Worm (Caenorhabditis elegans) whole organism, L1 larva: ENCODE measurements around the gene nfi-1.

ENCODE experiments used
- F16B12.6 ChIP-seq: fragments of 150-350 bp; optimal IDR thresholded peaks from 2 replicates; lab custom pipeline; 2014; ENCODE audit warnings: missing biosample characterization, missing genetic modification characterization
- aha-1 ChIP-seq: fragments of 150-350 bp; optimal IDR thresholded peaks from 2 replicates; lab custom pipeline; 2014; ENCODE audit warnings: missing biosample characterization, missing genetic modification characterization
- aly-2 ChIP-seq: fragments of 150-350 bp; optimal IDR thresholded peaks from 2 replicates; lab custom pipeline; 2014; ENCODE audit warnings: missing biosample characterization, missing genetic modification characterization
- ama-1 ChIP-seq: fragments of 150-350 bp; optimal IDR thresholded peaks from 2 replicates; lab custom pipeline; 2014
- blmp-1 ChIP-seq: fragments of 150-350 bp; optimal IDR thresholded peaks from 2 replicates; lab custom pipeline; 2014; ENCODE audit warnings: missing biosample characterization, missing genetic modification characterization
- ceh-63 ChIP-seq: fragments of 200-800 bp; sonication (Bioruptor generic); optimal IDR thresholded peaks from 2 replicates; lab custom pipeline; 2018; ENCODE audit warnings: mild to moderate bottlenecking, missing genetic modification characterization, missing compliant biosample characterization
- ceh-8 ChIP-seq: fragments of 200-800 bp; sonication (Bioruptor generic); optimal IDR thresholded peaks from 2 replicates; lab custom pipeline; 2018; ENCODE audit warnings: mild to moderate bottlenecking, missing genetic modification characterization, moderate library complexity, missing compliant biosample characterization
- ceh-88 ChIP-seq: fragments of 200-800 bp; sonication (Bioruptor generic); IDR thresholded peaks from 2 replicates; pipeline ENCODE4 v1.3.6; 2022; ENCODE audit warnings: missing genetic modification characterization, missing compliant biosample characterization
- ceh-90 ChIP-seq: sonication (generic microtip); optimal IDR thresholded peaks from 2 replicates; lab custom pipeline; 2016; ENCODE audit warnings: missing genetic modification characterization, missing compliant biosample characterization
- ces-1 ChIP-seq: fragments of 150-350 bp; optimal IDR thresholded peaks from 2 replicates; lab custom pipeline; 2014; ENCODE audit warnings: missing biosample characterization, missing genetic modification reagents, missing genetic modification characterization
- efl-1 ChIP-seq, 4 experiments: fragments of 150-350 bp; optimal IDR thresholded peaks in 3 of 4; peaks in 1 of 4; 1 replicate in 1 of 4; 2 replicates in 3 of 4; lab custom pipeline; 2014; ENCODE audit warnings: missing biosample characterization in 2 of 4, missing genetic modification characterization in 2 of 4, missing genetic modification reagents in 2 of 4
- efl-3 ChIP-seq: fragments of 200-800 bp; sonication (Bioruptor generic); optimal IDR thresholded peaks from 2 replicates; lab custom pipeline; 2018; ENCODE audit warnings: mild to moderate bottlenecking, missing genetic modification characterization, missing compliant biosample characterization
- egl-27 ChIP-seq, 2 experiments: fragments of 150-350 bp in 1 of 2; sonication (generic microtip); optimal IDR thresholded peaks; 3 replicates each; lab custom pipeline; 2017 to 2018; ENCODE audit warnings: missing biosample characterization in 2 of 2, missing genetic modification characterization in 2 of 2, missing genetic modification reagents in 2 of 2
- elt-3 ChIP-seq, 6 experiments: fragments of 150-350 bp in 1 of 6; sonication (generic microtip); optimal IDR thresholded peaks; 2 replicates each; lab custom pipeline; 2017 to 2018; ENCODE audit warnings: missing biosample characterization in 6 of 6, missing genetic modification characterization in 6 of 6, inconsistent platforms in 1 of 6
- ets-5 ChIP-seq: fragments of 200-800 bp; sonication (Bioruptor generic); IDR thresholded peaks from 2 replicates; pipeline ENCODE4 v1.3.6; 2022; ENCODE audit warnings: missing genetic modification characterization, missing compliant biosample characterization
- fkh-10 ChIP-seq: sonication (generic microtip); optimal IDR thresholded peaks from 2 replicates; lab custom pipeline; 2017; ENCODE audit warnings: missing biosample characterization, missing genetic modification reagents, missing genetic modification characterization
- fkh-4 ChIP-seq: sonication (generic microtip); optimal IDR thresholded peaks from 2 replicates; lab custom pipeline; 2016; ENCODE audit warnings: missing compliant biosample characterization, missing genetic modification characterization, borderline replicate concordance
- fos-1 ChIP-seq: fragments of 150-350 bp; optimal IDR thresholded peaks from 2 replicates; lab custom pipeline; 2014; ENCODE audit warnings: missing biosample characterization, missing genetic modification characterization
- grh-1 ChIP-seq: fragments of 200-800 bp; sonication (Bioruptor generic); IDR thresholded peaks from 2 replicates; pipeline ENCODE4 v1.3.6; 2022; ENCODE audit warnings: missing genetic modification reagents, missing genetic modification characterization, missing compliant biosample characterization
- hpl-2 ChIP-seq: fragments of 150-350 bp; optimal IDR thresholded peaks from 2 replicates; lab custom pipeline; 2014; ENCODE audit warnings: missing biosample characterization, missing genetic modification reagents, missing genetic modification characterization
- irx-1 ChIP-seq: sonication (generic microtip); optimal IDR thresholded peaks from 2 replicates; lab custom pipeline; 2016; ENCODE audit warnings: missing genetic modification characterization, missing compliant biosample characterization
- lin-13 ChIP-seq: fragments of 150-350 bp; optimal IDR thresholded peaks from 2 replicates; lab custom pipeline; 2014; ENCODE audit warnings: missing biosample characterization, missing genetic modification reagents, missing genetic modification characterization
- lin-14 ChIP-seq: fragments of 200-800 bp; sonication (Bioruptor generic); optimal IDR thresholded peaks from 2 replicates; lab custom pipeline; 2018; ENCODE audit warnings: mild to moderate bottlenecking, missing genetic modification characterization, moderate library complexity, missing compliant biosample characterization
- lin-15B ChIP-seq: fragments of 150-350 bp; sonication (generic microtip); optimal IDR thresholded peaks from 3 replicates; lab custom pipeline; 2014; ENCODE audit warnings: missing biosample characterization, missing genetic modification characterization
- lir-3 ChIP-seq: sonication (generic microtip); optimal IDR thresholded peaks from 2 replicates; lab custom pipeline; 2016; ENCODE audit warnings: mild to moderate bottlenecking, missing genetic modification characterization, moderate library complexity, missing compliant biosample characterization; ENCODE audit not compliant: poor library complexity
- mef-2 ChIP-seq: fragments of 150-350 bp; optimal IDR thresholded peaks from 2 replicates; lab custom pipeline; 2014; ENCODE audit warnings: missing biosample characterization, missing genetic modification characterization
- mep-1 ChIP-seq: fragments of 150-350 bp; optimal IDR thresholded peaks from 2 replicates; lab custom pipeline; 2014; ENCODE audit warnings: missing biosample characterization, missing genetic modification characterization
- nhr-11 ChIP-seq: fragments of 150-350 bp; optimal IDR thresholded peaks from 2 replicates; lab custom pipeline; 2014; ENCODE audit warnings: missing biosample characterization, missing genetic modification characterization
- nhr-12 ChIP-seq: sonication (generic microtip); optimal IDR thresholded peaks from 2 replicates; lab custom pipeline; 2017; ENCODE audit warnings: missing biosample characterization, missing genetic modification characterization
- nhr-19 ChIP-seq: fragments of 200-800 bp; sonication (Bioruptor generic); conservative IDR thresholded peaks from 2 replicates; pipeline ENCODE4 v1.3.6; 2022; ENCODE audit warnings: missing genetic modification characterization, missing compliant biosample characterization
- nhr-20 ChIP-seq: sonication (generic microtip); optimal IDR thresholded peaks from 2 replicates; lab custom pipeline; 2016; ENCODE audit warnings: mild to moderate bottlenecking, missing genetic modification characterization, missing compliant biosample characterization
- nhr-237 ChIP-seq: fragments of 150-350 bp; optimal IDR thresholded peaks from 2 replicates; lab custom pipeline; 2014; ENCODE audit warnings: missing biosample characterization, missing genetic modification characterization
- nhr-28 ChIP-seq: fragments of 150-350 bp; optimal IDR thresholded peaks from 2 replicates; lab custom pipeline; 2014; ENCODE audit warnings: missing biosample characterization, missing genetic modification characterization
- nhr-47 ChIP-seq: sonication (generic microtip); optimal IDR thresholded peaks from 2 replicates; lab custom pipeline; 2016; ENCODE audit warnings: mild to moderate bottlenecking, missing genetic modification characterization, moderate library complexity, missing compliant biosample characterization
- nhr-71 ChIP-seq: sonication (generic microtip); optimal IDR thresholded peaks from 2 replicates; lab custom pipeline; 2016; ENCODE audit warnings: mild to moderate bottlenecking, missing genetic modification characterization, moderate library complexity, missing compliant biosample characterization
- nhr-76 ChIP-seq: sonication (generic microtip); optimal IDR thresholded peaks from 2 replicates; lab custom pipeline; 2017; ENCODE audit warnings: missing biosample characterization, missing genetic modification characterization
- pax-3 ChIP-seq: fragments of 200-800 bp; sonication (Bioruptor generic); optimal IDR thresholded peaks from 2 replicates; lab custom pipeline; 2018; ENCODE audit warnings: mild to moderate bottlenecking, missing genetic modification characterization, moderate library complexity, missing compliant biosample characterization
- snpc-4 ChIP-seq: fragments of 150-350 bp; optimal IDR thresholded peaks from 2 replicates; lab custom pipeline; 2014; ENCODE audit warnings: missing biosample characterization, missing genetic modification characterization
- sptf-1 ChIP-seq: fragments of 150-350 bp; optimal IDR thresholded peaks from 2 replicates; lab custom pipeline; 2014; ENCODE audit warnings: missing biosample characterization, missing genetic modification characterization
- sup-37 ChIP-seq: fragments of 200-800 bp; sonication (Bioruptor generic); optimal IDR thresholded peaks from 2 replicates; lab custom pipeline; 2018; ENCODE audit warnings: mild to moderate bottlenecking, missing genetic modification characterization, missing compliant biosample characterization
- unc-130 ChIP-seq: fragments of 150-350 bp; optimal IDR thresholded peaks from 2 replicates; lab custom pipeline; 2017; ENCODE audit warnings: missing biosample characterization, missing genetic modification characterization, inconsistent platforms
- unc-30 ChIP-seq: sonication (generic microtip); optimal IDR thresholded peaks from 2 replicates; lab custom pipeline; 2017; ENCODE audit warnings: missing biosample characterization, missing genetic modification characterization
- unc-86 ChIP-seq: sonication (generic microtip); optimal IDR thresholded peaks from 2 replicates; lab custom pipeline; 2016; ENCODE audit warnings: missing genetic modification characterization, missing compliant biosample characterization
- vab-15 ChIP-seq: sonication (generic microtip); optimal IDR thresholded peaks from 2 replicates; lab custom pipeline; 2017; ENCODE audit warnings: missing genotype, mild to moderate bottlenecking, missing genetic modification characterization, missing compliant biosample characterization
- ztf-11 ChIP-seq, 2 experiments: sonication (generic microtip); optimal IDR thresholded peaks; 2 replicates each; lab custom pipeline; 2016 to 2017; ENCODE audit warnings: missing genetic modification characterization in 2 of 2, missing biosample characterization in 1 of 2, missing compliant biosample characterization in 1 of 2

nfi-1 gene

ce11 chrII:7529078-7529683 is 8.8 kb upstream of the nfi-1 start, which contains the start of gene ZK1290.5 (continued):
- TF ChIP-seq nhr-28 (tag; lab: Kevin White, UChicago) (no peak), irx-1 (tag; lab: Kevin White, UChicago) (peak; percentile 80), mef-2 (tag; lab: Kevin White, UChicago) (no peak), sup-37 (GFP tag; lab: Kevin White, UChicago) (no peak), lin-14 (GFP tag; lab: Kevin White, UChicago) (peak; percentile 97), aly-2 (tag; lab: Kevin White, UChicago) (no peak), nhr-237 (peak; percentile 30), nhr-20 (tag; lab: Kevin White, UChicago) (peak; percentile 97), fkh-10 (peak; percentile 9), ztf-11 (tag; optimal IDR thresholded peaks at IDR 0.05; lab: Kevin White, UChicago) (no peak), nhr-19 (GFP tag; lab: Robert Waterston, UW) (peak; percentile 92), fos-1 (tag; lab: Kevin White, UChicago) (peak; percentile 23), vab-15 (tag; lab: Kevin White, UChicago) (no peak), grh-1 (GFP tag; lab: Robert Waterston, UW) (peak; percentile 77), lin-15B (tag; lab: Kevin White, UChicago) (no peak), egl-27 (tag; optimal IDR thresholded peaks at IDR 0.05; lab: Kevin White, UChicago) (no peak), sptf-1 (no peak), ets-5 (no peak), elt-3 (tag; optimal IDR thresholded peaks at IDR 0.05; lab: Kevin White, UChicago) (peak in 4 of 6 experiments; percentile 9 to 89 (median 72)), unc-130 (tag; lab: Kevin White, UChicago) (peak; percentile 82), fkh-4 (tag; lab: Kevin White, UChicago) (no peak), snpc-4 (tag; lab: Kevin White, UChicago) (peak; percentile 33), lir-3 (tag; lab: Kevin White, UChicago) (peak; percentile 60), efl-3 (GFP tag; lab: Kevin White, UChicago) (no peak), aha-1 (tag; lab: Kevin White, UChicago) (no peak), ces-1 (GFP tag; lab: Kevin White, UChicago) (no peak), ama-1 (lab: Kevin White, UChicago) (no peak), mep-1 (peak; percentile 87), hpl-2 (peak; percentile 81), ceh-88 (GFP tag; lab: Robert Waterston, UW) (peak; percentile 53), F16B12.6 (tag; lab: Kevin White, UChicago) (no peak), lin-13 (peak; percentile 54), unc-30 (tag; lab: Kevin White, UChicago) (no peak), pax-3 (tag; lab: Kevin White, UChicago) (peak; percentile 58), unc-86 (no peak), nhr-12 (tag; lab: Kevin White, UChicago) (no peak), nhr-11 (tag; lab: Kevin White, UChicago) (peak; percentile 39), ceh-63 (no peak), nhr-76 (tag; lab: Kevin White, UChicago) (no peak), nhr-47 (tag; lab: Kevin White, UChicago) (peak; percentile 86), ceh-90 (tag; lab: Kevin White, UChicago) (no peak), nhr-71 (tag; lab: Kevin White, UChicago) (peak; percentile 98)

ce11 chrII:7530944-7531343 is 7.0 kb upstream of the nfi-1 start, which contains the start of gene wrt-1:
TSS of gene wrt-1 (plus strand) at chrII:7530996.
- TF ChIP-seq blmp-1 (tag; lab: Kevin White, UChicago) = peak; percentile 94
- no peak for TF ChIP-seq unc-86
- no peak for TF ChIP-seq ceh-8 (GFP tag; lab: Kevin White, UChicago)
- no peak for TF ChIP-seq efl-1 (optimal IDR thresholded peaks at IDR 0.05; lab: Kevin White, UChicago)
- TF ChIP-seq efl-1 (GFP tag; optimal IDR thresholded peaks at IDR 0.05 in 1 of 2; lab: Kevin White, UChicago) = peak in 1 of 2 experiments; percentile 10
